Worm (Caenorhabditis elegans) whole organism, young adult: ENCODE measurements around the gene Y45G5AL.1.

Experiments
- B0336.3 ChIP-seq: fragments of 200-800 bp; sonication (Bioruptor generic); IDR thresholded peaks from 2 replicates; pipeline ENCODE4 v1.3.6; 2022; ENCODE audit warnings: missing genetic modification characterization, missing compliant biosample characterization
- C17E4.6 ChIP-seq: fragments of 200-800 bp; sonication (Bioruptor generic); IDR thresholded peaks from 2 replicates; pipeline ENCODE4 v1.3.6; 2022; ENCODE audit warnings: missing genetic modification reagents, missing genetic modification characterization, missing compliant biosample characterization
- F23B12.7 ChIP-seq: sonication (generic microtip); optimal IDR thresholded peaks from 2 replicates; lab custom pipeline; 2017; ENCODE audit warnings: missing genetic modification characterization, mild to moderate bottlenecking, missing compliant biosample characterization, antibody characterized with exemption, moderate library complexity; ENCODE audit not compliant: insufficient read depth
- F52B5.7 ChIP-seq: sonication (generic microtip); optimal IDR thresholded peaks from 2 replicates; lab custom pipeline; 2016; ENCODE audit warnings: mild to moderate bottlenecking, missing genetic modification characterization, missing compliant biosample characterization
- F55B11.4 ChIP-seq: sonication (generic microtip); optimal IDR thresholded peaks from 2 replicates; lab custom pipeline; 2016; ENCODE audit warnings: missing compliant biosample characterization, missing genetic modification characterization, borderline replicate concordance; ENCODE audit not compliant: insufficient read depth
- K11D2.4 ChIP-seq: fragments of 200-800 bp; sonication (Bioruptor generic); IDR thresholded peaks from 2 replicates; pipeline ENCODE4 v1.3.6; 2022; ENCODE audit warnings: missing genetic modification reagents, missing genetic modification characterization, missing compliant biosample characterization
- K12H6.12 ChIP-seq: fragments of 200-800 bp; sonication (Bioruptor generic); optimal IDR thresholded peaks from 2 replicates; lab custom pipeline; 2018; ENCODE audit warnings: mild to moderate bottlenecking, missing genetic modification characterization, missing compliant biosample characterization
- T07F8.4 ChIP-seq: sonication (generic microtip); optimal IDR thresholded peaks from 2 replicates; lab custom pipeline; 2016; ENCODE audit warnings: mild to moderate bottlenecking, missing genetic modification characterization, moderate library complexity, missing compliant biosample characterization
- T26A5.8 ChIP-seq: sonication (generic microtip); optimal IDR thresholded peaks from 2 replicates; lab custom pipeline; 2016; ENCODE audit warnings: missing genetic modification characterization, missing compliant biosample characterization
- Y79H2A.3 ChIP-seq: fragments of 200-800 bp; sonication (Bioruptor generic); conservative IDR thresholded peaks from 2 replicates; pipeline ENCODE4 v1.3.6; 2022; ENCODE audit warnings: missing genetic modification reagents, missing genetic modification characterization, missing compliant biosample characterization
- Y95B8A.8 ChIP-seq: fragments of 200-800 bp; sonication (Bioruptor generic); IDR thresholded peaks from 2 replicates; pipeline ENCODE4 v1.3.6; 2022; ENCODE audit warnings: missing genetic modification reagents, missing genetic modification characterization, missing compliant biosample characterization
- aptf-2 ChIP-seq: fragments of 200-800 bp; sonication (Bioruptor generic); conservative IDR thresholded peaks from 2 replicates; pipeline ENCODE4 v1.3.6; 2022; ENCODE audit warnings: missing genetic modification reagents, missing genetic modification characterization, missing compliant biosample characterization
- atf-7 ChIP-seq: sonication (generic microtip); optimal IDR thresholded peaks from 2 replicates; lab custom pipeline; 2017; ENCODE audit warnings: mild to moderate bottlenecking, missing genetic modification characterization, missing compliant biosample characterization
- attf-3 ChIP-seq: fragments of 200-800 bp; sonication (Bioruptor generic); conservative IDR thresholded peaks from 2 replicates; pipeline ENCODE4 v1.3.6; 2022; ENCODE audit warnings: missing genetic modification reagents, missing genetic modification characterization, missing compliant biosample characterization
- bed-2 ChIP-seq: fragments of 200-800 bp; sonication (Bioruptor generic); IDR thresholded peaks from 2 replicates; pipeline ENCODE4 v1.3.6; 2022; ENCODE audit warnings: missing genetic modification reagents, missing genetic modification characterization, missing compliant biosample characterization
- ceh-40 ChIP-seq: fragments of 200-800 bp; sonication (Bioruptor generic); IDR thresholded peaks from 2 replicates; pipeline ENCODE4 v1.3.6; 2022; ENCODE audit warnings: missing genetic modification characterization, missing compliant biosample characterization
- ceh-91 ChIP-seq: fragments of 200-800 bp; sonication (Bioruptor generic); IDR thresholded peaks from 2 replicates; pipeline ENCODE4 v1.3.6; 2022; ENCODE audit warnings: missing genetic modification reagents, missing genetic modification characterization, missing compliant biosample characterization
- dpff-1 ChIP-seq: sonication (generic microtip); optimal IDR thresholded peaks from 2 replicates; lab custom pipeline; 2017; ENCODE audit warnings: mild to moderate bottlenecking, missing genetic modification characterization, missing compliant biosample characterization
- dpl-1 ChIP-seq: fragments of 150-350 bp; optimal IDR thresholded peaks from 2 replicates; lab custom pipeline; 2014; ENCODE audit warnings: missing biosample characterization, missing genetic modification reagents, missing genetic modification characterization
- egl-18 ChIP-seq: fragments of 200-800 bp; sonication (Bioruptor generic); IDR thresholded peaks from 2 replicates; pipeline ENCODE4 v1.3.6; 2022; ENCODE audit warnings: missing genetic modification reagents, missing genetic modification characterization, missing compliant biosample characterization
- egrh-3 ChIP-seq: fragments of 200-800 bp; sonication (Bioruptor generic); IDR thresholded peaks from 2 replicates; pipeline ENCODE4 v1.3.6; 2022; ENCODE audit warnings: missing genetic modification reagents, missing genetic modification characterization, missing compliant biosample characterization
- ets-4 ChIP-seq: fragments of 200-800 bp; sonication (Bioruptor generic); optimal IDR thresholded peaks from 2 replicates; lab custom pipeline; 2018; ENCODE audit warnings: mild to moderate bottlenecking, missing genetic modification characterization, missing compliant biosample characterization
- fkh-3 ChIP-seq: sonication (generic microtip); optimal IDR thresholded peaks from 2 replicates; lab custom pipeline; 2016; ENCODE audit warnings: mild to moderate bottlenecking, missing genetic modification characterization, missing compliant biosample characterization
- him-1 ChIP-seq: sonication (generic microtip); optimal IDR thresholded peaks from 2 replicates; lab custom pipeline; 2016; ENCODE audit warnings: missing genotype, missing genetic modification reagents, missing genetic modification characterization, missing compliant biosample characterization
- hmg-1.2 ChIP-seq: fragments of 200-800 bp; sonication (Bioruptor generic); IDR thresholded peaks from 2 replicates; pipeline ENCODE4 v1.3.6; 2022; ENCODE audit warnings: missing genetic modification reagents, missing genetic modification characterization, missing compliant biosample characterization
- hmg-20 ChIP-seq: fragments of 200-800 bp; sonication (Bioruptor generic); IDR thresholded peaks from 2 replicates; pipeline ENCODE4 v1.3.6; 2022; ENCODE audit warnings: missing genetic modification reagents, missing genetic modification characterization, missing compliant biosample characterization
- hrde-1 ChIP-seq: sonication (generic microtip); optimal IDR thresholded peaks from 2 replicates; lab custom pipeline; 2016; ENCODE audit warnings: missing genetic modification characterization, mild to moderate bottlenecking, missing compliant biosample characterization, moderate library complexity, missing genotype, missing genetic modification reagents, borderline replicate concordance
- let-607 ChIP-seq, 2 experiments: fragments of 200-800 bp in 1 of 2; sonication (Bioruptor generic) in 1 of 2; sonication (generic microtip) in 1 of 2; optimal IDR thresholded peaks; 2 replicates each; lab custom pipeline; 2016 to 2018; ENCODE audit warnings: mild to moderate bottlenecking in 2 of 2, missing compliant biosample characterization in 2 of 2, missing genetic modification characterization in 2 of 2, moderate library complexity in 2 of 2, missing genotype in 1 of 2
- lin-26 ChIP-seq: fragments of 200-800 bp; sonication (Bioruptor generic); IDR thresholded peaks from 2 replicates; pipeline ENCODE4 v1.3.6; 2022; ENCODE audit warnings: missing genetic modification reagents, missing genetic modification characterization, missing compliant biosample characterization
- lin-35 ChIP-seq, 3 experiments: fragments of 150-350 bp in 2 of 3; sonication (generic microtip) in 1 of 3; optimal IDR thresholded peaks; 2 replicates each; lab custom pipeline; 2014 to 2018; ENCODE audit warnings: missing biosample characterization in 3 of 3, missing genetic modification characterization in 3 of 3, missing genetic modification reagents in 3 of 3
- lir-1 ChIP-seq: fragments of 200-800 bp; sonication (Bioruptor generic); conservative IDR thresholded peaks from 2 replicates; pipeline ENCODE4 v1.3.6; 2022; ENCODE audit warnings: missing genetic modification reagents, missing genetic modification characterization, missing compliant biosample characterization
- lsy-27 ChIP-seq: sonication (generic microtip); optimal IDR thresholded peaks from 2 replicates; lab custom pipeline; 2017; ENCODE audit warnings: missing genetic modification characterization, mild to moderate bottlenecking, missing compliant biosample characterization, antibody characterized with exemption, missing genotype, borderline replicate concordance; ENCODE audit not compliant: insufficient read depth
- madf-10 ChIP-seq: sonication (generic microtip); optimal IDR thresholded peaks from 2 replicates; lab custom pipeline; 2016; ENCODE audit warnings: mild to moderate bottlenecking, missing genetic modification characterization, missing compliant biosample characterization
- madf-8 ChIP-seq: fragments of 200-800 bp; sonication (Bioruptor generic); conservative IDR thresholded peaks from 2 replicates; pipeline ENCODE4 v1.3.6; 2022; ENCODE audit warnings: missing genetic modification reagents, missing genetic modification characterization, missing compliant biosample characterization
- mcd-1 ChIP-seq: fragments of 200-800 bp; sonication (Bioruptor generic); IDR thresholded peaks from 2 replicates; pipeline ENCODE4 v1.3.6; 2022; ENCODE audit warnings: missing genetic modification reagents, missing genetic modification characterization, missing compliant biosample characterization
- nfya-1 ChIP-seq: sonication (generic microtip); optimal IDR thresholded peaks from 2 replicates; lab custom pipeline; 2017; ENCODE audit warnings: antibody characterized with exemption, missing compliant biosample characterization, missing genetic modification characterization, borderline replicate concordance; ENCODE audit not compliant: insufficient read depth
- nhr-179 ChIP-seq: sonication (generic microtip); optimal IDR thresholded peaks from 2 replicates; lab custom pipeline; 2016; ENCODE audit warnings: mild to moderate bottlenecking, missing genetic modification characterization, missing compliant biosample characterization
- nhr-90 ChIP-seq: sonication (generic microtip); optimal IDR thresholded peaks from 2 replicates; lab custom pipeline; 2016; ENCODE audit warnings: missing genotype, mild to moderate bottlenecking, missing genetic modification characterization, missing compliant biosample characterization
- pha-4 ChIP-seq: fragments of 150-350 bp; sonication (generic microtip); optimal IDR thresholded peaks from 2 replicates; lab custom pipeline; 2014; ENCODE audit warnings: missing biosample characterization, missing genetic modification reagents, missing genetic modification characterization
- repo-1 ChIP-seq: sonication (generic microtip); optimal IDR thresholded peaks from 2 replicates; lab custom pipeline; 2017; ENCODE audit warnings: mild to moderate bottlenecking, missing genetic modification characterization, missing compliant biosample characterization
- rpc-1 ChIP-seq, 2 experiments: fragments of 150-350 bp in 1 of 2; sonication (generic microtip) in 1 of 2; optimal IDR thresholded peaks; 2 replicates each; lab custom pipeline; 2014 to 2018; ENCODE audit warnings: missing biosample characterization in 1 of 2, missing genetic modification characterization in 1 of 2, missing genetic modification reagents in 1 of 2, missing genotype in 1 of 2
- snpc-1.1 ChIP-seq: sonication (generic microtip); optimal IDR thresholded peaks from 2 replicates; lab custom pipeline; 2017; ENCODE audit warnings: missing genetic modification characterization, mild to moderate bottlenecking, missing compliant biosample characterization, antibody characterized with exemption, moderate library complexity, missing genotype, missing genetic modification reagents; ENCODE audit not compliant: insufficient read depth
- snpc-1.3 ChIP-seq: sonication (generic microtip); optimal IDR thresholded peaks from 2 replicates; lab custom pipeline; 2017; ENCODE audit warnings: missing genetic modification characterization, mild to moderate bottlenecking, missing compliant biosample characterization, antibody characterized with exemption, moderate library complexity, missing genotype, missing genetic modification reagents; ENCODE audit not compliant: insufficient read depth
- sptf-2 ChIP-seq: fragments of 200-800 bp; sonication (Bioruptor generic); optimal IDR thresholded peaks from 2 replicates; lab custom pipeline; 2018; ENCODE audit warnings: mild to moderate bottlenecking, missing genetic modification characterization, missing compliant biosample characterization
- tbp1 ChIP-seq: fragments of 200-800 bp; sonication (Bioruptor generic); optimal IDR thresholded peaks from 2 replicates; lab custom pipeline; 2018; ENCODE audit warnings: mild to moderate bottlenecking, missing genetic modification characterization, missing compliant biosample characterization
- tlf-1 ChIP-seq: fragments of 200-800 bp; sonication (Bioruptor generic); optimal IDR thresholded peaks from 2 replicates; lab custom pipeline; 2018; ENCODE audit warnings: mild to moderate bottlenecking, missing genetic modification characterization, missing compliant biosample characterization

Y45G5AL.1 gene

DNA sequence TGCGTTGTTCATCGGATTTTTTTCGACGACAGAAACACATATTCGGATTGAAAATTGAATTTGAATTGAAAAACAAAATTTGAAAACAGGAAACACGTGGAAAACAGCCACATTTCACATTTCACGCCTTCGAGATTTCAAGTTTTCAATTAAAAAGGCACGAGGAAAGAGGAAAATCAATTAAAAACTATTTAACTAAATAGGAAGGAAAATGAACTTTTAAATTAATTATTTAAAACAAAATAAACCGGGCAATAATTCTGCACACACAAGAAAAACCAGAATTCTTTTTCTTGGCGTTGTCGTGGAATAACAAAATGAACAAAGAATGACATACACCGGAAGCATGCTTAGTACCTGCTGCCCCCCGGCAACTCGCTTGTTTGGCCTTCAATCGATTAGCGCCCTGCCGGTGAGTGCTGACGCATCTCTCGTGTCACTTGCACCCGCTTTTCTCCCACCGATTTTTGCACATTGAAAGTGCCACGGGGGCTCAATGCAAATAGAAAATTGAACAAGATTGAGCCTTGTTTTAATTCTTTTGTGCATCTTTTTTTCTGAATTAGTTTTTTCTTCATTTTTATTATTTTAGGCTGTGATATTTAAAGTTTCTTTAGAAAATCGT lies 50.4 kb downstream of the Y45G5AL.1 start, which contains the start of gene Y45G5AM.9:
TSS of gene Y45G5AM.9 (minus strand) at position 51 of the 625 bp plus-strand sequence.
- TF ChIP-seq nfya-1 (no peak), lsy-27 (tag; lab: Kevin White, UChicago) (no peak), lir-1 (GFP tag; lab: Robert Waterston, UW) (no peak), madf-8 (GFP tag; lab: Robert Waterston, UW) (no peak), egl-18 (GFP tag; lab: Robert Waterston, UW) (no peak), bed-2 (no peak), Y79H2A.3 (GFP tag; lab: Robert Waterston, UW) (no peak), F55B11.4 (no peak), T07F8.4 (tag; lab: Kevin White, UChicago) (no peak), nhr-90 (tag; lab: Kevin White, UChicago) (no peak), ceh-91 (GFP tag; lab: Robert Waterston, UW) (no peak), snpc-1.3 (no peak), F52B5.7 (no peak), dpff-1 (tag; lab: Kevin White, UChicago) (no peak), hmg-20 (GFP tag; lab: Robert Waterston, UW) (no peak), C17E4.6 (no peak), B0336.3 (GFP tag; lab: Robert Waterston, UW) (peak; percentile 45; the same call in 1 of the 2 replicates), repo-1 (tag; lab: Kevin White, UChicago) (no peak), tbp1 (GFP tag; lab: Kevin White, UChicago) (peak; percentile 25), tlf-1 (GFP tag; lab: Kevin White, UChicago) (no peak), dpl-1 (GFP tag; lab: Kevin White, UChicago) (peak; percentile 12), T26A5.8 (tag; lab: Kevin White, UChicago) (no peak), ceh-40 (GFP tag; lab: Robert Waterston, UW) (no peak), madf-10 (tag; lab: Kevin White, UChicago) (no peak), let-607 (tag; optimal IDR thresholded peaks at IDR 0.05; lab: Kevin White, UChicago) (peak in 1 of 2 experiments; percentile 8), nhr-179 (tag; lab: Kevin White, UChicago) (no peak), lin-35 (GFP tag; optimal IDR thresholded peaks at IDR 0.05; lab: Kevin White, UChicago) (peak in 1 of 3 experiments; percentile 74), lin-26 (GFP tag; lab: Robert Waterston, UW) (peak; percentile 46; the same call in 1 of the 2 replicates), sptf-2 (GFP tag; lab: Kevin White, UChicago) (no peak), aptf-2 (GFP tag; lab: Robert Waterston, UW) (no peak), attf-3 (GFP tag; lab: Robert Waterston, UW) (no peak), Y95B8A.8 (GFP tag; lab: Robert Waterston, UW) (no peak), F23B12.7 (no peak), hrde-1 (tag; lab: Kevin White, UChicago) (no peak), ets-4 (no peak), egrh-3 (GFP tag; lab: Robert Waterston, UW) (no peak; the same call in 1 of the 2 replicates), pha-4 (no peak), him-1 (tag; lab: Kevin White, UChicago) (no peak), rpc-1 (optimal IDR thresholded peaks at IDR 0.05; lab: Kevin White, UChicago) (no peak), rpc-1 (tag; optimal IDR thresholded peaks at IDR 0.05; lab: Kevin White, UChicago) (no peak), K12H6.12 (tag; lab: Kevin White, UChicago) (peak; percentile 47), mcd-1 (peak; percentile 79), hmg-1.2 (GFP tag; lab: Robert Waterston, UW) (peak; percentile 47; the same call in 1 of the 2 replicates), snpc-1.1 (tag; lab: Kevin White, UChicago) (no peak), atf-7 (no peak), K11D2.4 (peak; percentile 44; the same call in 1 of the 2 replicates), fkh-3 (no peak)
